Worm (Caenorhabditis elegans) whole organism, L4 larva: ENCODE results near the gene sre-41.
A peak's percentile ranks its signal among the peaks of the same experiment; 100 is the strongest.

Source experiments
- F10B5.3 ChIP-seq: sonication (generic microtip); optimal IDR thresholded peaks from 2 replicates; lab custom pipeline; 2016; ENCODE audit warnings: mild to moderate bottlenecking, missing genetic modification characterization, missing compliant biosample characterization
- F37D6.2 ChIP-seq: sonication (generic microtip); optimal IDR thresholded peaks from 2 replicates; lab custom pipeline; 2016; ENCODE audit warnings: mild to moderate bottlenecking, missing genetic modification characterization, missing compliant biosample characterization
- F49E8.2 ChIP-seq: sonication (generic microtip); optimal IDR thresholded peaks from 2 replicates; lab custom pipeline; 2016; ENCODE audit warnings: missing compliant biosample characterization, mild to moderate bottlenecking, missing genetic modification characterization, borderline replicate concordance
- T20F7.1 ChIP-seq: fragments of 200-800 bp; sonication (Bioruptor generic); optimal IDR thresholded peaks from 2 replicates; lab custom pipeline; 2018; ENCODE audit warnings: mild to moderate bottlenecking, missing genetic modification characterization, missing compliant biosample characterization
- Y5F2A.4 ChIP-seq: fragments of 200-800 bp; sonication (Bioruptor generic); optimal IDR thresholded peaks from 2 replicates; lab custom pipeline; 2018; ENCODE audit warnings: mild to moderate bottlenecking, missing genetic modification characterization, missing compliant biosample characterization
- ZK337.2 ChIP-seq: fragments of 200-800 bp; sonication (Bioruptor generic); IDR thresholded peaks from 2 replicates; pipeline ENCODE4 v1.3.6; 2022; ENCODE audit warnings: missing genetic modification reagents, missing genetic modification characterization, missing compliant biosample characterization
- ceh-20 ChIP-seq: fragments of 200-800 bp; sonication (Bioruptor generic); IDR thresholded peaks from 2 replicates; pipeline ENCODE4 v1.3.6; 2022; ENCODE audit warnings: missing genetic modification reagents, missing genetic modification characterization, missing compliant biosample characterization
- ceh-28 ChIP-seq: fragments of 150-350 bp; optimal IDR thresholded peaks from 2 replicates; lab custom pipeline; 2014; ENCODE audit warnings: missing biosample characterization, missing genetic modification reagents, missing genetic modification characterization
- ceh-82 ChIP-seq: sonication (generic microtip); optimal IDR thresholded peaks from 2 replicates; lab custom pipeline; 2017; ENCODE audit warnings: missing biosample characterization, missing genetic modification characterization
- cey-2 ChIP-seq: sonication (generic microtip); optimal IDR thresholded peaks from 3 replicates; lab custom pipeline; 2017; ENCODE audit warnings: missing genetic modification characterization, mild to moderate bottlenecking, missing compliant biosample characterization, antibody characterized with exemption, borderline replicate concordance; ENCODE audit not compliant: insufficient read depth
- daf-16 ChIP-seq, 3 experiments: sonication (generic microtip); optimal IDR thresholded peaks; 2 replicates each; lab custom pipeline; 2016 to 2017; ENCODE audit warnings: missing genetic modification characterization in 3 of 3, missing genetic modification reagents in 3 of 3, mild to moderate bottlenecking in 2 of 3, missing compliant biosample characterization in 2 of 3, missing biosample characterization in 1 of 3, moderate library complexity in 1 of 3
- daf-19 ChIP-seq: fragments of 200-800 bp; sonication (Bioruptor generic); conservative IDR thresholded peaks from 2 replicates; pipeline ENCODE4 v1.3.6; 2022; ENCODE audit warnings: missing genetic modification characterization, missing compliant biosample characterization
- dmd-6 ChIP-seq: fragments of 200-800 bp; sonication (Bioruptor generic); IDR thresholded peaks from 2 replicates; pipeline ENCODE4 v1.3.6; 2022; ENCODE audit warnings: missing genetic modification reagents, missing genetic modification characterization, missing compliant biosample characterization
- dmd-9 ChIP-seq: fragments of 200-800 bp; sonication (Bioruptor generic); IDR thresholded peaks from 2 replicates; pipeline ENCODE4 v1.3.6; 2022; ENCODE audit warnings: missing genetic modification reagents, missing genetic modification characterization, missing compliant biosample characterization
- dpl-1 ChIP-seq: fragments of 150-350 bp; optimal IDR thresholded peaks from 2 replicates; lab custom pipeline; 2014; ENCODE audit warnings: missing biosample characterization, missing genetic modification reagents, missing genetic modification characterization
- hlh-11 ChIP-seq: fragments of 200-800 bp; sonication (Bioruptor generic); optimal IDR thresholded peaks from 2 replicates; lab custom pipeline; 2018; ENCODE audit warnings: mild to moderate bottlenecking, missing genetic modification characterization, missing compliant biosample characterization
- jun-1 ChIP-seq: fragments of 150-350 bp; optimal IDR thresholded peaks from 2 replicates; lab custom pipeline; 2014; ENCODE audit warnings: missing biosample characterization, missing genetic modification reagents, missing genetic modification characterization
- lin-39 ChIP-seq: fragments of 150-350 bp; optimal IDR thresholded peaks from 2 replicates; lab custom pipeline; 2014; ENCODE audit warnings: missing biosample characterization, missing genetic modification reagents, missing genetic modification characterization
- mep-1 ChIP-seq: fragments of 150-350 bp; sonication (generic microtip); optimal IDR thresholded peaks from 3 replicates; lab custom pipeline; 2014; ENCODE audit warnings: missing biosample characterization, missing genetic modification characterization
- nhr-10 ChIP-seq: fragments of 150-350 bp; optimal IDR thresholded peaks from 2 replicates; lab custom pipeline; 2014; ENCODE audit warnings: missing biosample characterization, missing genetic modification characterization
- nhr-41 ChIP-seq: fragments of 200-800 bp; sonication (Bioruptor generic); IDR thresholded peaks from 2 replicates; pipeline ENCODE4 v1.3.6; 2022; ENCODE audit warnings: missing genetic modification reagents, missing genetic modification characterization, missing compliant biosample characterization
- nhr-6 ChIP-seq: fragments of 150-350 bp; optimal IDR thresholded peaks from 2 replicates; lab custom pipeline; 2014; ENCODE audit warnings: missing biosample characterization, missing genetic modification characterization
- pha-4 ChIP-seq, 2 experiments: fragments of 150-350 bp in 1 of 2; fragments of 200-800 bp in 1 of 2; sonication (Bioruptor generic) in 1 of 2; IDR thresholded peaks in 1 of 2; optimal IDR thresholded peaks in 1 of 2; 2 replicates each; pipeline versions ENCODE4 v1.3.6 to Lab custom; 2014 to 2022; ENCODE audit warnings: missing genetic modification characterization in 2 of 2, missing genetic modification reagents in 2 of 2, missing biosample characterization in 1 of 2, missing compliant biosample characterization in 1 of 2
- pqm-1 ChIP-seq: sonication (generic microtip); optimal IDR thresholded peaks from 2 replicates; lab custom pipeline; 2017; ENCODE audit warnings: missing biosample characterization, missing genetic modification characterization
- saeg-2 ChIP-seq: fragments of 200-800 bp; sonication (Bioruptor generic); IDR thresholded peaks from 2 replicates; pipeline ENCODE4 v1.3.6; 2022; ENCODE audit warnings: missing genetic modification reagents, missing genetic modification characterization, missing compliant biosample characterization
- set-16 ChIP-seq: fragments of 200-800 bp; sonication (Bioruptor generic); IDR thresholded peaks from 2 replicates; pipeline ENCODE4 v1.3.6; 2022; ENCODE audit warnings: missing genetic modification reagents, missing genetic modification characterization, missing compliant biosample characterization
- spr-1 ChIP-seq: sonication (generic microtip); optimal IDR thresholded peaks from 2 replicates; lab custom pipeline; 2016; ENCODE audit warnings: mild to moderate bottlenecking, missing genetic modification characterization, missing compliant biosample characterization
- spr-3 ChIP-seq: fragments of 200-800 bp; sonication (Bioruptor generic); optimal IDR thresholded peaks from 2 replicates; lab custom pipeline; 2018; ENCODE audit warnings: mild to moderate bottlenecking, missing genetic modification characterization, missing compliant biosample characterization
- tra-1 ChIP-seq: fragments of 200-800 bp; sonication (Bioruptor generic); IDR thresholded peaks from 2 replicates; pipeline ENCODE4 v1.3.6; 2022; ENCODE audit warnings: missing genetic modification reagents, missing genetic modification characterization, missing compliant biosample characterization
- unc-39 ChIP-seq: sonication (generic microtip); optimal IDR thresholded peaks from 2 replicates; lab custom pipeline; 2017; ENCODE audit warnings: missing biosample characterization, missing genetic modification characterization
- unc-62 ChIP-seq, 3 experiments: fragments of 150-350 bp in 1 of 3; sonication (generic microtip); optimal IDR thresholded peaks in 2 of 3; peaks in 1 of 3; 1 replicate in 1 of 3; 2 replicates in 2 of 3; lab custom pipeline; 2014 to 2017; ENCODE audit warnings: missing biosample characterization in 3 of 3, missing genetic modification characterization in 3 of 3, missing genetic modification reagents in 3 of 3, missing genotype in 1 of 3
- vab-7 ChIP-seq: fragments of 200-800 bp; sonication (Bioruptor generic); IDR thresholded peaks from 2 replicates; pipeline ENCODE4 v1.3.6; 2022; ENCODE audit warnings: missing genetic modification reagents, missing genetic modification characterization, missing compliant biosample characterization
- zag-1 ChIP-seq: fragments of 150-350 bp; optimal IDR thresholded peaks from 2 replicates; lab custom pipeline; 2014; ENCODE audit warnings: missing biosample characterization, missing genetic modification characterization
- zfp-2 ChIP-seq: sonication (generic microtip); optimal IDR thresholded peaks from 2 replicates; lab custom pipeline; 2016; ENCODE audit warnings: mild to moderate bottlenecking, missing genetic modification characterization, missing compliant biosample characterization
- zip-11 ChIP-seq: fragments of 200-800 bp; sonication (Bioruptor generic); IDR thresholded peaks from 2 replicates; pipeline ENCODE4 v1.3.6; 2022; ENCODE audit warnings: missing genetic modification characterization, missing compliant biosample characterization

sre-41 gene

ce11 chrII:12412417-12412816 is 24.3 kb downstream of the sre-41 start, which contains the start of gene Y57A10C.1:
Gene Y57A10C.1 (minus strand): TSS chrII:12412517.
- peak in 1 of 2 experiments; percentile 64 for TF ChIP-seq unc-62 (GFP tag; optimal IDR thresholded peaks at IDR 0.05 in 1 of 2; lab: Kevin White, UChicago)
- no peak for TF ChIP-seq unc-62 (tag; optimal IDR thresholded peaks at IDR 0.05; lab: Kevin White, UChicago)
- TF ChIP-seq ceh-82 (tag; lab: Kevin White, UChicago): no peak

- TF ChIP-seq unc-62 (GFP tag; optimal IDR thresholded peaks at IDR 0.05 in 1 of 2; lab: Kevin White, UChicago) (peak in 1 of 2 experiments; percentile 74), unc-62 (tag; optimal IDR thresholded peaks at IDR 0.05; lab: Kevin White, UChicago) (no peak), vab-7 (GFP tag; lab: Robert Waterston, UW) (no peak)
Observed at ce11 chrII:12414805-12415204, 26.7 kb downstream of the sre-41 start, which contains the start of gene Y57A10C.11. Gene Y57A10C.11 (minus strand): TSS chrII:12414905.

- TF ChIP-seq zfp-2: no peak
- no peak for TF ChIP-seq set-16 (GFP tag; lab: Robert Waterston, UW)
- TF ChIP-seq pha-4 (GFP tag; IDR thresholded peaks at IDR 0.05; lab: Robert Waterston, UW): no peak
- TF ChIP-seq pha-4 (tag; optimal IDR thresholded peaks at IDR 0.05; lab: Kevin White, UChicago): no peak
- no peak for TF ChIP-seq zag-1 (tag; lab: Kevin White, UChicago)
- no peak for TF ChIP-seq lin-39
- TF ChIP-seq nhr-6 (tag; lab: Kevin White, UChicago): no peak
- no peak for TF ChIP-seq mep-1 (tag; lab: Kevin White, UChicago)
- no peak for TF ChIP-seq daf-16 (GFP tag; optimal IDR thresholded peaks at IDR 0.05; lab: Kevin White, UChicago)
- no peak for TF ChIP-seq daf-16 (tag; optimal IDR thresholded peaks at IDR 0.05; lab: Kevin White, UChicago)
- TF ChIP-seq nhr-41 (GFP tag; lab: Robert Waterston, UW): no peak
- TF ChIP-seq dmd-6: no peak
- no peak for TF ChIP-seq unc-39
- no peak for TF ChIP-seq jun-1 (tag; lab: Kevin White, UChicago)
- no peak for TF ChIP-seq Y5F2A.4
- TF ChIP-seq dpl-1 (GFP tag; lab: Kevin White, UChicago): no peak
- no peak for TF ChIP-seq spr-1 (tag; lab: Kevin White, UChicago)
- no peak for TF ChIP-seq nhr-10
- TF ChIP-seq, all 104 proteins: peak for 0
Observed at ce11 chrII:12417514-12417913, 29.4 kb downstream of the sre-41 start, which contains the start of gene sre-27. Gene sre-27 (minus strand): TSS chrII:12417614.

- TF ChIP-seq F10B5.3 (no peak), daf-19 (no peak), F49E8.2 (no peak), hlh-11 (tag; lab: Kevin White, UChicago) (no peak), tra-1 (no peak), ceh-28 (no peak), zip-11 (GFP tag; lab: Robert Waterston, UW) (no peak)
- TF ChIP-seq, all 104 proteins: peak for 0
Observed at ce11 chrII:12417996-12418395, 29.9 kb downstream of the sre-41 start.

ce11 chrII:12420486-12420885 is 32.4 kb downstream of the sre-41 start, which contains the start of gene sre-26:
Gene sre-26 (minus strand): TSS chrII:12420586.
- TF ChIP-seq cey-2: no peak
- no peak for TF ChIP-seq T20F7.1
- no peak for TF ChIP-seq ceh-82 (tag; lab: Kevin White, UChicago)
- TF ChIP-seq dpl-1 (GFP tag; lab: Kevin White, UChicago): no peak
- TF ChIP-seq ceh-20 (GFP tag; lab: Robert Waterston, UW): no peak
- no peak for TF ChIP-seq pqm-1 (tag; lab: Kevin White, UChicago)
- no peak for TF ChIP-seq ZK337.2 (GFP tag; lab: Robert Waterston, UW)
- no peak for TF ChIP-seq F37D6.2 (tag; lab: Kevin White, UChicago)
- TF ChIP-seq saeg-2 (GFP tag; lab: Robert Waterston, UW): no peak
- TF ChIP-seq dmd-9 (GFP tag; lab: Robert Waterston, UW): no peak
- TF ChIP-seq nhr-10: no peak
- no peak for TF ChIP-seq unc-39
- TF ChIP-seq spr-3 (GFP tag; lab: Kevin White, UChicago): no peak
